Worm (Caenorhabditis elegans): ENCODE data around the gene tbc-3.

The tbc-3 gene

ce11 chrIV:9861921-9862320 lies 36.9 kb upstream of the tbc-3 start, which contains the start of gene K07F5.14:
Gene K07F5.14 (plus strand): TSS chrIV:9862221.
- TF ChIP-seq cnd-1 (tag; optimal IDR thresholded peaks at IDR 0.05), result no peak
- no peak for TF ChIP-seq bed-3 (GFP tag; optimal IDR thresholded peaks at IDR 0.05)
- TF ChIP-seq hlh-1 (tag; optimal IDR thresholded peaks at IDR 0.05), result no peak
- no peak for TF ChIP-seq ham-2 (GFP tag; optimal IDR thresholded peaks at IDR 0.05)
- no peak for TF ChIP-seq snpc-4 (tag; optimal IDR thresholded peaks at IDR 0.05)

ce11 chrIV:9863817-9864216 lies 35.0 kb upstream of the tbc-3 start, which contains the start of gene K07F5.16:
Gene K07F5.16 (plus strand): TSS chrIV:9864117.
- TF ChIP-seq blmp-1 (tag; optimal IDR thresholded peaks at IDR 0.05), result no peak
- no peak for TF ChIP-seq ceh-83 (GFP tag; optimal IDR thresholded peaks at IDR 0.05)
- TF ChIP-seq mls-2 (tag; optimal IDR thresholded peaks at IDR 0.05), result no peak
- TF ChIP-seq ces-1 (GFP tag; optimal IDR thresholded peaks at IDR 0.05), result no peak
- TF ChIP-seq unc-120 (tag; optimal IDR thresholded peaks at IDR 0.05; ENCODE audit: poor library complexity, severe bottlenecking), result no peak
- no peak for TF ChIP-seq ceh-39 (tag; optimal IDR thresholded peaks at IDR 0.05)
- no peak for TF ChIP-seq nhr-12 (tag; optimal IDR thresholded peaks at IDR 0.05)
- TF ChIP-seq tbx-8 (GFP tag; optimal IDR thresholded peaks at IDR 0.05), result no peak

ce11 chrIV:9864778-9865177 lies 34.0 kb upstream of the tbc-3 start, which contains the start of the genes K07F5.15 and K07F5.22:
Gene K07F5.15 (plus strand): TSS chrIV:9865078.
Gene K07F5.22 (plus strand): TSS chrIV:9865078.
- TF ChIP-seq unc-39 (tag; optimal IDR thresholded peaks at IDR 0.05) (no peak), ham-2 (GFP tag; optimal IDR thresholded peaks at IDR 0.05) (no peak), lin-13 (tag; optimal IDR thresholded peaks at IDR 0.05) (no peak), nhr-2 (tag; optimal IDR thresholded peaks at IDR 0.05) (no peak), mep-1 (tag; optimal IDR thresholded peaks at IDR 0.05) (no peak), drap-1 (GFP tag; optimal IDR thresholded peaks at IDR 0.05) (no peak), flh-1 (GFP tag; optimal IDR thresholded peaks at IDR 0.05) (no peak), ces-1 (GFP tag; optimal IDR thresholded peaks at IDR 0.05) (no peak), elt-3 (tag; optimal IDR thresholded peaks at IDR 0.05) (no peak)

- TF ChIP-seq bed-3 (GFP tag; optimal IDR thresholded peaks at IDR 0.05) (no peak), ceh-83 (GFP tag; optimal IDR thresholded peaks at IDR 0.05) (no peak), ham-2 (GFP tag; optimal IDR thresholded peaks at IDR 0.05) (no peak), elt-3 (tag; optimal IDR thresholded peaks at IDR 0.05) (no peak), nhr-237 (tag; optimal IDR thresholded peaks at IDR 0.05) (no peak), zip-8 (tag; optimal IDR thresholded peaks at IDR 0.05) (no peak), ceh-43 (GFP tag; optimal IDR thresholded peaks at IDR 0.05) (no peak), mab-5 (tag; optimal IDR thresholded peaks at IDR 0.05) (no peak), nhr-12 (tag; optimal IDR thresholded peaks at IDR 0.05) (no peak), snpc-4 (tag; optimal IDR thresholded peaks at IDR 0.05) (no peak), sptf-1 (tag; optimal IDR thresholded peaks at IDR 0.05) (no peak), elt-1 (tag; optimal IDR thresholded peaks at IDR 0.05; ENCODE audit: borderline replicate concordance, insufficient read depth) (no peak), lsy-2 (tag; optimal IDR thresholded peaks at IDR 0.05) (no peak), tbx-8 (GFP tag; optimal IDR thresholded peaks at IDR 0.05) (no peak), cnd-1 (tag; optimal IDR thresholded peaks at IDR 0.05) (no peak), sem-2 (GFP tag; optimal IDR thresholded peaks at IDR 0.05) (no peak), unc-62 (GFP tag; optimal IDR thresholded peaks at IDR 0.05) (no peak)
Measured at ce11 chrIV:9866865-9867264, 31.9 kb upstream of the tbc-3 start.

- no peak for TF ChIP-seq tbx-8 (GFP tag; optimal IDR thresholded peaks at IDR 0.05)
- no peak for TF ChIP-seq nhr-237 (tag; optimal IDR thresholded peaks at IDR 0.05)
- no peak for TF ChIP-seq zip-8 (tag; optimal IDR thresholded peaks at IDR 0.05)
- no peak for TF ChIP-seq mab-5 (tag; optimal IDR thresholded peaks at IDR 0.05)
Measured at ce11 chrIV:9867915-9868314, 30.9 kb upstream of the tbc-3 start.

ce11 chrIV:9869344-9869743 lies 29.5 kb upstream of the tbc-3 start:
- TF ChIP-seq unc-62 (GFP tag; optimal IDR thresholded peaks at IDR 0.05) (no peak), ceh-39 (tag; optimal IDR thresholded peaks at IDR 0.05) (no peak), nhr-2 (tag; optimal IDR thresholded peaks at IDR 0.05) (no peak), lin-13 (tag; optimal IDR thresholded peaks at IDR 0.05) (no peak), mep-1 (tag; optimal IDR thresholded peaks at IDR 0.05) (no peak), mls-2 (tag; optimal IDR thresholded peaks at IDR 0.05) (no peak), unc-120 (tag; optimal IDR thresholded peaks at IDR 0.05; ENCODE audit: poor library complexity, severe bottlenecking) (no peak), pha-4 (tag; optimal IDR thresholded peaks at IDR 0.05) (no peak), cnd-1 (tag; optimal IDR thresholded peaks at IDR 0.05) (no peak), elt-3 (tag; optimal IDR thresholded peaks at IDR 0.05) (no peak), ceh-83 (GFP tag; optimal IDR thresholded peaks at IDR 0.05) (no peak), blmp-1 (tag; optimal IDR thresholded peaks at IDR 0.05) (no peak), M03D4.4 (tag; optimal IDR thresholded peaks at IDR 0.05) (no peak), lin-32 (GFP tag; optimal IDR thresholded peaks at IDR 0.05) (no peak), elt-1 (tag; optimal IDR thresholded peaks at IDR 0.05; ENCODE audit: borderline replicate concordance, insufficient read depth) (no peak), nhr-28 (tag; optimal IDR thresholded peaks at IDR 0.05) (no peak), ceh-43 (GFP tag; optimal IDR thresholded peaks at IDR 0.05) (no peak), sem-2 (GFP tag; optimal IDR thresholded peaks at IDR 0.05) (no peak), sptf-1 (tag; optimal IDR thresholded peaks at IDR 0.05) (no peak), ham-2 (GFP tag; optimal IDR thresholded peaks at IDR 0.05) (no peak)
